Worm (Caenorhabditis elegans): ENCODE measurements around the gene lgc-24.

DNA sequence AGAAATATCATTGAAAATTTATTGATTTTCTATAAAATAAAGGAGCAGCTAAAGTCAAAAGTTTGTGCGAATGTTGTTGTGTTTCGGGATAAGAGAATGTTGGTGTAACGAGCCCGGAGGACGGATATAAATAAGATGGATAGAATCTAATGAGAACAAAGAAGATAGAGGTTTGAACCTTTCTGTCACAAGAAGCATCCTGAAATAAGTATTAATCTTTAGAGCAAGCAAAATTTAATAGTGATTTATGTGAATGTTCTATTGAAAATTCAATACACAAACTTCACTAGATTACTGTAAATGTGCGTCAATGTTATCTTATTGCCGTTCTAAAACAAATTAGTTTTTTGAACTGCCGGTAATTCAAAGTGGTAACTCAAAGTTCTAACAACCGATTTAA, 35.4 kb downstream of the lgc-24 start, which contains the start of gene W03G11.3:
- TF ChIP-seq ref-1 (GFP tag; conservative IDR thresholded peaks at IDR 0.05) (no peak), flt-1 (GFP tag; IDR thresholded peaks at IDR 0.05) (no peak), T22C8.4 (GFP tag; IDR thresholded peaks at IDR 0.05) (no peak), ztf-29 (GFP tag; IDR thresholded peaks at IDR 0.05) (no peak), ztf-23 (GFP tag; IDR thresholded peaks at IDR 0.05) (no peak)
